Worm (Caenorhabditis elegans): Measurements from ENCODE around the gene srw-77.

- TF ChIP-seq fkh-10 (GFP tag; optimal IDR thresholded peaks at IDR 0.05) (no peak), zip-5 (tag; optimal IDR thresholded peaks at IDR 0.05) (no peak), ceh-31 (tag; optimal IDR thresholded peaks at IDR 0.05) (no peak), nhr-11 (tag; optimal IDR thresholded peaks at IDR 0.05) (no peak), F13H6.1 (tag; optimal IDR thresholded peaks at IDR 0.05) (no peak), dve-1 (tag; optimal IDR thresholded peaks at IDR 0.05) (no peak), pha-4 (tag; optimal IDR thresholded peaks at IDR 0.05) (no peak), pqm-1 (tag; optimal IDR thresholded peaks at IDR 0.05) (no peak), ceh-14 (tag; optimal IDR thresholded peaks at IDR 0.05) (no peak)
Measured at ce11 chrV:16674399-16674798, 30.9 kb upstream of the srw-77 start.

Measured in whole organism, late embryonic.